Fruit fly (Drosophila melanogaster) whole organism, embryonic: ENCODE results near the gene CG17666.

Experiments
- ATbp ChIP-seq: fragments of 200-800 bp; sonication (Bioruptor generic); optimal IDR thresholded peaks from 2 replicates; lab custom pipeline; 2017; ENCODE audit warnings: missing biosample characterization, mild to moderate bottlenecking, missing genetic modification characterization, missing genetic modification reagents
- BtbVII ChIP-seq: fragments of 200-800 bp; sonication (Bioruptor generic); optimal IDR thresholded peaks from 3 replicates; lab custom pipeline; 2017; ENCODE audit warnings: missing biosample characterization, mild to moderate bottlenecking, missing genetic modification characterization
- CG10321 ChIP-seq: fragments of 200-800 bp; sonication (Bioruptor generic); IDR thresholded peaks from 2 replicates; pipeline ENCODE4 v1.3.6; 2022; ENCODE audit warnings: missing biosample characterization, missing genetic modification characterization
- CG10431 ChIP-seq: fragments of 200-800 bp; sonication (Bioruptor generic); optimal IDR thresholded peaks from 3 replicates; lab custom pipeline; 2018; ENCODE audit warnings: missing biosample characterization, mild to moderate bottlenecking, missing genetic modification characterization
- CG12104 ChIP-seq: fragments of 200-800 bp; sonication (Bioruptor generic); optimal IDR thresholded peaks from 3 replicates; lab custom pipeline; 2016; ENCODE audit warnings: missing biosample characterization, missing genetic modification characterization
- CG13287 ChIP-seq: fragments of 200-800 bp; sonication (Bioruptor generic); IDR thresholded peaks from 2 replicates; pipeline ENCODE4 v1.3.6; 2022; ENCODE audit warnings: missing biosample characterization, missing genetic modification characterization; ENCODE audit not compliant: partially characterized antibody
- CG13424 ChIP-seq: fragments of 200-800 bp; sonication (Bioruptor generic); optimal IDR thresholded peaks from 2 replicates; lab custom pipeline; 2019; ENCODE audit warnings: missing biosample characterization, mild to moderate bottlenecking, missing genetic modification characterization, moderate library complexity
- CG16779 ChIP-seq: fragments of 200-800 bp; sonication (Bioruptor generic); IDR thresholded peaks from 2 replicates; pipeline ENCODE4 v1.3.6; 2022; ENCODE audit warnings: missing biosample characterization, missing genetic modification characterization
- CG16813 ChIP-seq: fragments of 200-800 bp; sonication (Bioruptor generic); IDR thresholded peaks from 3 replicates; pipeline ENCODE4 v1.3.6; 2022; ENCODE audit warnings: missing biosample characterization, missing genetic modification characterization; ENCODE audit not compliant: partially characterized antibody
- CG17568 ChIP-seq: fragments of 200-800 bp; sonication (Bioruptor generic); optimal IDR thresholded peaks from 2 replicates; lab custom pipeline; 2018; ENCODE audit warnings: missing biosample characterization, mild to moderate bottlenecking, missing genetic modification characterization, moderate library complexity
- CG1832 ChIP-seq: fragments of 200-800 bp; sonication (Bioruptor generic); optimal IDR thresholded peaks from 2 replicates; lab custom pipeline; 2017; ENCODE audit warnings: missing biosample characterization, mild to moderate bottlenecking, missing genetic modification characterization, inconsistent platforms
- CG18619 ChIP-seq: fragments of 200-800 bp; sonication (Bioruptor generic); optimal IDR thresholded peaks from 3 replicates; lab custom pipeline; 2017; ENCODE audit warnings: missing biosample characterization, mild to moderate bottlenecking, missing genetic modification characterization
- CG2120 ChIP-seq: fragments of 200-800 bp; sonication (Bioruptor generic); optimal IDR thresholded peaks from 3 replicates; lab custom pipeline; 2016; ENCODE audit warnings: missing biosample characterization, missing genetic modification characterization
- CG2199 ChIP-seq: fragments of 200-800 bp; sonication (Bioruptor generic); IDR thresholded peaks from 3 replicates; pipeline ENCODE4 v1.3.6; 2022; ENCODE audit warnings: missing biosample characterization, missing genetic modification characterization
- CG30020 ChIP-seq: fragments of 200-800 bp; optimal IDR thresholded peaks from 2 replicates; lab custom pipeline; 2019; ENCODE audit warnings: missing biosample characterization, mild to moderate bottlenecking, missing genetic modification characterization, moderate library complexity
- CG31224 ChIP-seq: fragments of 200-800 bp; sonication (Bioruptor generic); IDR thresholded peaks from 2 replicates; pipeline ENCODE4 v1.3.6; 2022; ENCODE audit warnings: missing biosample characterization, missing genetic modification characterization
- CG34376 ChIP-seq: fragments of 200-800 bp; sonication (Bioruptor generic); optimal IDR thresholded peaks from 2 replicates; lab custom pipeline; 2018; ENCODE audit warnings: missing biosample characterization, mild to moderate bottlenecking, missing genetic modification characterization
- CG4730 ChIP-seq: fragments of 200-800 bp; sonication (Bioruptor generic); IDR thresholded peaks from 2 replicates; pipeline ENCODE4 v1.3.6; 2022; ENCODE audit warnings: missing biosample characterization, missing genetic modification characterization
- CG6765 ChIP-seq: fragments of 200-800 bp; sonication (Bioruptor generic); optimal IDR thresholded peaks from 3 replicates; lab custom pipeline; 2017; ENCODE audit warnings: missing biosample characterization, mild to moderate bottlenecking, missing genetic modification characterization
- CG7372 ChIP-seq: fragments of 200-800 bp; sonication (Bioruptor generic); IDR thresholded peaks from 2 replicates; pipeline ENCODE4 v1.3.6; 2022; ENCODE audit warnings: missing biosample characterization, missing genetic modification characterization
- CG7963 ChIP-seq: fragments of 200-800 bp; sonication (Bioruptor generic); IDR thresholded peaks from 3 replicates; pipeline ENCODE4 v1.3.6; 2022; ENCODE audit warnings: missing biosample characterization, missing genetic modification characterization; ENCODE audit not compliant: partially characterized antibody
- CoRest ChIP-seq: fragments of 200-800 bp; sonication (Bioruptor generic); optimal IDR thresholded peaks from 3 replicates; lab custom pipeline; 2018; ENCODE audit warnings: missing biosample characterization, mild to moderate bottlenecking, missing genetic modification characterization, moderate library complexity
- HHEX ChIP-seq: fragments of 200-800 bp; sonication (Bioruptor generic); optimal IDR thresholded peaks from 3 replicates; lab custom pipeline; 2017; ENCODE audit warnings: missing biosample characterization, mild to moderate bottlenecking, missing genetic modification characterization, missing genetic modification reagents
- MTF-1 ChIP-seq: fragments of 200-800 bp; sonication (Bioruptor generic); optimal IDR thresholded peaks from 2 replicates; lab custom pipeline; 2018; ENCODE audit warnings: missing biosample characterization, mild to moderate bottlenecking, missing genetic modification characterization, borderline replicate concordance
- Max ChIP-seq: fragments of 200-800 bp; sonication (Bioruptor generic); optimal IDR thresholded peaks from 2 replicates; lab custom pipeline; 2016; ENCODE audit warnings: missing biosample characterization, mild to moderate bottlenecking, missing genetic modification characterization
- PHDP ChIP-seq: fragments of 200-800 bp; sonication (Bioruptor generic); optimal IDR thresholded peaks from 3 replicates; lab custom pipeline; 2018; ENCODE audit warnings: missing biosample characterization, mild to moderate bottlenecking, missing genetic modification characterization, moderate library complexity
- Pdp1 ChIP-seq, 2 experiments: fragments of 200-800 bp; sonication (Bioruptor generic); optimal IDR thresholded peaks; 3 replicates each; lab custom pipeline; 2016; ENCODE audit warnings: missing biosample characterization in 2 of 2, missing genetic modification characterization in 2 of 2, mild to moderate bottlenecking in 1 of 2, moderate library complexity in 1 of 2
- Rx ChIP-seq: fragments of 200-800 bp; sonication (Bioruptor generic); IDR thresholded peaks from 2 replicates; pipeline ENCODE4 v1.3.6; 2022; ENCODE audit warnings: missing biosample characterization, missing genetic modification characterization
- Trl ChIP-seq, 3 experiments: fragments of >200 bp in 2 of 3; fragments of 200-800 bp in 1 of 3; sonication (Bioruptor generic) in 1 of 3; optimal IDR thresholded peaks; 2 replicates in 1 of 3; 3 replicates in 2 of 3; lab custom pipeline; 2016 to 2017; ENCODE audit warnings: missing biosample characterization in 1 of 3, missing genetic modification characterization in 1 of 3
- abd-A ChIP-seq: fragments of 200-800 bp; sonication (Bioruptor generic); optimal IDR thresholded peaks from 3 replicates; lab custom pipeline; 2019; ENCODE audit warnings: missing biosample characterization, mild to moderate bottlenecking, missing genetic modification characterization, moderate library complexity
- amos ChIP-seq: fragments of 200-800 bp; sonication (Bioruptor generic); IDR thresholded peaks from 2 replicates; pipeline ENCODE4 v1.3.6; 2022; ENCODE audit warnings: missing biosample characterization, missing genetic modification characterization; ENCODE audit not compliant: partially characterized antibody
- bab2 ChIP-seq: fragments of 200-800 bp; sonication (Bioruptor generic); optimal IDR thresholded peaks from 2 replicates; lab custom pipeline; 2016; ENCODE audit warnings: missing biosample characterization, missing genetic modification characterization
- cas ChIP-seq: fragments of 200-800 bp; sonication (Bioruptor generic); IDR thresholded peaks from 2 replicates; pipeline ENCODE4 v1.3.6; 2022; ENCODE audit warnings: missing biosample characterization, missing genetic modification characterization
- cwo ChIP-seq: fragments of 200-800 bp; sonication (Bioruptor generic); optimal IDR thresholded peaks from 3 replicates; lab custom pipeline; 2017; ENCODE audit warnings: missing biosample characterization, missing genetic modification characterization, mild to moderate bottlenecking, moderate library complexity, missing genetic modification reagents
- gt ChIP-seq: fragments of 200-800 bp; sonication (Bioruptor generic); IDR thresholded peaks from 2 replicates; pipeline ENCODE4 v1.3.6; 2022; ENCODE audit warnings: missing biosample characterization, missing genetic modification characterization
- hbn ChIP-seq: fragments of 200-800 bp; sonication (Bioruptor generic); IDR thresholded peaks from 2 replicates; pipeline ENCODE4 v1.3.6; 2022; ENCODE audit warnings: missing biosample characterization, missing genetic modification characterization; ENCODE audit not compliant: partially characterized antibody
- jumu ChIP-seq: fragments of 200-800 bp; sonication (Bioruptor generic); optimal IDR thresholded peaks from 3 replicates; lab custom pipeline; 2016; ENCODE audit warnings: missing biosample characterization, missing genetic modification characterization
- lov ChIP-seq, 2 experiments: fragments of 200-800 bp in 1 of 2; fragments of >200 bp in 1 of 2; sonication (Bioruptor generic) in 1 of 2; IDR thresholded peaks in 1 of 2; optimal IDR thresholded peaks in 1 of 2; 2 replicates in 1 of 2; 3 replicates in 1 of 2; pipeline versions ENCODE4 v1.3.6 to Lab custom; 2017 to 2022; ENCODE audit warnings: missing biosample characterization in 1 of 2, missing genetic modification characterization in 1 of 2
- p53 ChIP-seq: fragments of 200-800 bp; sonication (Bioruptor generic); optimal IDR thresholded peaks from 2 replicates; lab custom pipeline; 2016; ENCODE audit warnings: missing biosample characterization, missing genetic modification characterization
- pfk ChIP-seq: fragments of 200-800 bp; sonication (Bioruptor generic); optimal IDR thresholded peaks from 2 replicates; lab custom pipeline; 2018; ENCODE audit warnings: missing biosample characterization, mild to moderate bottlenecking, missing genetic modification characterization, moderate library complexity
- psq ChIP-seq: fragments of 200-800 bp; sonication (Bioruptor generic); optimal IDR thresholded peaks from 2 replicates; lab custom pipeline; 2017; ENCODE audit warnings: missing biosample characterization, missing genetic modification characterization
- pzg ChIP-seq: fragments of 200-800 bp; sonication (Bioruptor generic); optimal IDR thresholded peaks from 3 replicates; lab custom pipeline; 2018; ENCODE audit warnings: missing biosample characterization, mild to moderate bottlenecking, missing genetic modification characterization, moderate library complexity
- slbo ChIP-seq: fragments of 200-800 bp; sonication (Bioruptor generic); IDR thresholded peaks from 2 replicates; pipeline ENCODE4 v1.3.6; 2022; ENCODE audit warnings: missing biosample characterization, missing genetic modification characterization
- sr ChIP-seq: fragments of 200-800 bp; sonication (Bioruptor generic); IDR thresholded peaks from 3 replicates; pipeline ENCODE4 v1.3.6; 2022; ENCODE audit warnings: missing biosample characterization, missing genetic modification characterization
- unc-4 ChIP-seq: fragments of 200-800 bp; sonication (Bioruptor generic); IDR thresholded peaks from 2 replicates; pipeline ENCODE4 v1.3.6; 2022; ENCODE audit warnings: missing biosample characterization, missing genetic modification characterization; ENCODE audit not compliant: partially characterized antibody
- vnd ChIP-seq: fragments of 200-800 bp; sonication (Bioruptor generic); IDR thresholded peaks from 3 replicates; pipeline ENCODE4 v1.3.6; 2022; ENCODE audit warnings: missing biosample characterization, missing genetic modification characterization; ENCODE audit not compliant: partially characterized antibody
- vvl ChIP-seq: fragments of 200-800 bp; sonication (Bioruptor generic); IDR thresholded peaks from 2 replicates; pipeline ENCODE4 v1.3.6; 2022; ENCODE audit warnings: missing biosample characterization, missing genetic modification characterization

CG17666 gene

DNA sequence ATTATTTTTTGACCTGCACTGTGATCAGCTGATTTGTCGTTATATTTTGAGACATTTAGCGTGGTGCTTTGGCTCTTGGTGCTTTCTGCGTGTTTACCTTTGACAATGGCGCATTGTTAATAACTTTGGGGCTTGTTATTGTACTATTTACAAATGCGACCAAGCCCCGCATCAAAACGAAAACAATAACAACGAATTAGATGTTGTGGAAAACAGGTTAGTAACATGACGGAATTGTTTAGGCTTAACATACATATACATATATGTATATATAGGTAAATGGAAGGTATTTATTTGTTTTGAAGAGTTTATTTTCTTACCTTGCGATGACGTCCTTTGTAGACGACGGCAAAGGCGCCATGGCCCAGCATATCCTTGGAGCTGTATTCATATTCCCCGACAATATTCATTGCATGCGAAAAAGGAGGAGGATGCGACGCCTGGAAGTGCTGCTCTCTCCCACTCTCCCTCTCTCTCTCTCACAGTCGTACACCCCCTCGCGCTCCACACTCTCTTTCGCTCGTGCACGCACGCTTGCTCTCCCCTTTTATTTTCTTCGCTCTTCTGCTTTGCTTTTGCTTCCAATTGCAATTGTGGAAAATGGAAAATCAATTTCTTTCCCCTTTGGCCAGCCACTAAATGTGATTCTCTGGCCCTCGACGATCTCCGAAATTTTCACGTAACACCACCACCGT is 23.1 kb downstream of the CG17666 start:
- TF ChIP-seq psq (GFP tag; lab: Kevin White, UChicago) (no peak), CG4730 (no peak), hbn (GFP tag; lab: Robert Waterston, UW) (0 out of 2 replicates have a peak, but pooled peaks have one; percentile 28), CG18619 (GFP tag; lab: Kevin White, UChicago) (peak; percentile 25), vnd (no peak), lov (optimal IDR thresholded peaks at IDR 0.05; lab: Kevin White, UChicago) (no peak), lov (GFP tag; IDR thresholded peaks at IDR 0.05; lab: Robert Waterston, UW) (no peak), CG13424 (tag; lab: Kevin White, UChicago) (no peak), CG2120 (GFP tag; lab: Kevin White, UChicago) (no peak), Rx (GFP tag; lab: Robert Waterston, UW) (no peak), MTF-1 (GFP tag; lab: Kevin White, UChicago) (no peak), CG16813 (GFP tag; lab: Robert Waterston, UW) (no peak), ATbp (peak; percentile 38), CG31224 (GFP tag; lab: Robert Waterston, UW) (no peak), CG16779 (GFP tag; lab: Robert Waterston, UW) (0 out of 2 replicates have a peak, but pooled peaks have one; percentile 48), CG1832 (GFP tag; lab: Kevin White, UChicago) (peak; percentile 68), slbo (GFP tag; lab: Robert Waterston, UW) (no peak), vvl (GFP tag; lab: Robert Waterston, UW) (peak; percentile 25; the same call in 1 of the 2 replicates), amos (GFP tag; lab: Robert Waterston, UW) (no peak), CG2199 (GFP tag; lab: Robert Waterston, UW) (peak; percentile 76), abd-A (no peak), BtbVII (GFP tag; lab: Kevin White, UChicago) (no peak), PHDP (tag; lab: Kevin White, UChicago) (no peak), CG12104 (no peak), CG6765 (GFP tag; lab: Kevin White, UChicago) (peak; percentile 20), Trl (optimal IDR thresholded peaks at IDR 0.05; lab: Kevin White, UChicago) (peak; percentile 95 to 97), Trl (GFP tag; optimal IDR thresholded peaks at IDR 0.05; lab: Kevin White, UChicago) (no peak), Max (GFP tag; lab: Kevin White, UChicago) (no peak), CoRest (tag; lab: Kevin White, UChicago) (no peak), sr (GFP tag; lab: Robert Waterston, UW) (no peak), bab2 (GFP tag; lab: Kevin White, UChicago) (no peak), Pdp1 (GFP tag; optimal IDR thresholded peaks at IDR 0.05; lab: Kevin White, UChicago) (peak in 1 of 2 experiments; percentile 25), CG10321 (GFP tag; lab: Robert Waterston, UW) (no peak), cwo (GFP tag; lab: Kevin White, UChicago) (no peak), HHEX (GFP tag; lab: Kevin White, UChicago) (no peak), pfk (GFP tag; lab: Kevin White, UChicago) (no peak), CG30020 (tag; lab: Kevin White, UChicago) (no peak), CG34376 (GFP tag; lab: Kevin White, UChicago) (no peak), pzg (GFP tag; lab: Kevin White, UChicago) (no peak), jumu (no peak), CG10431 (GFP tag; lab: Kevin White, UChicago) (no peak), gt (no peak), CG13287 (GFP tag; lab: Robert Waterston, UW) (no peak), unc-4 (GFP tag; lab: Robert Waterston, UW) (0 out of 2 replicates have a peak, but pooled peaks have one; percentile 27), CG17568 (no peak), CG7963 (GFP tag; lab: Robert Waterston, UW) (0 out of 3 replicates have a peak, but pooled peaks have one; percentile 28), CG7372 (GFP tag; lab: Robert Waterston, UW) (0 out of 2 replicates have a peak, but pooled peaks have one; percentile 27), cas (GFP tag; lab: Robert Waterston, UW) (no peak), p53 (no peak)
